Fruit fly (Drosophila melanogaster) whole organism, embryonic: ENCODE data around the gene CG9970.

Experiments
- CG11093 ChIP-seq: fragments of 200-800 bp; sonication (Bioruptor generic); IDR thresholded peaks from 3 replicates; pipeline ENCODE4 v1.3.6; 2022; ENCODE audit warnings: missing biosample characterization, missing genetic modification characterization
- CG11456 ChIP-seq: fragments of 200-800 bp; sonication (Bioruptor generic); IDR thresholded peaks from 3 replicates; pipeline ENCODE4 v1.3.6; 2022; ENCODE audit warnings: missing biosample characterization, missing genetic modification characterization
- CG11504 ChIP-seq: fragments of 200-800 bp; sonication (Bioruptor generic); optimal IDR thresholded peaks from 3 replicates; lab custom pipeline; 2019; ENCODE audit warnings: missing biosample characterization, mild to moderate bottlenecking, missing genetic modification characterization, moderate library complexity
- CG12219 ChIP-seq: fragments of 200-800 bp; sonication (Bioruptor generic); optimal IDR thresholded peaks from 3 replicates; lab custom pipeline; 2018; ENCODE audit warnings: missing biosample characterization, mild to moderate bottlenecking, missing genetic modification characterization
- CG13123 ChIP-seq: fragments of 200-800 bp; sonication (Bioruptor generic); optimal IDR thresholded peaks from 2 replicates; lab custom pipeline; 2016; ENCODE audit warnings: missing biosample characterization, missing genetic modification characterization
- CG13287 ChIP-seq: fragments of 200-800 bp; sonication (Bioruptor generic); IDR thresholded peaks from 2 replicates; pipeline ENCODE4 v1.3.6; 2022; ENCODE audit warnings: missing biosample characterization, missing genetic modification characterization; ENCODE audit not compliant: partially characterized antibody
- CG15011 ChIP-seq: fragments of 200-800 bp; sonication (Bioruptor generic); optimal IDR thresholded peaks from 3 replicates; lab custom pipeline; 2018; ENCODE audit warnings: missing biosample characterization, mild to moderate bottlenecking, missing genetic modification characterization
- CG15514 ChIP-seq: fragments of 200-800 bp; sonication (Bioruptor generic); optimal IDR thresholded peaks from 3 replicates; lab custom pipeline; 2017; ENCODE audit warnings: missing biosample characterization, missing genetic modification characterization, mild to moderate bottlenecking, moderate library complexity, missing genetic modification reagents
- CG1602 ChIP-seq: fragments of 200-800 bp; sonication (Bioruptor generic); optimal IDR thresholded peaks from 3 replicates; lab custom pipeline; 2016; ENCODE audit warnings: missing biosample characterization, missing genetic modification characterization
- CG1647 ChIP-seq: fragments of 200-800 bp; sonication (Bioruptor generic); optimal IDR thresholded peaks from 3 replicates; lab custom pipeline; 2016; ENCODE audit warnings: missing biosample characterization, missing genetic modification characterization
- CG17912 ChIP-seq: fragments of 200-800 bp; sonication (Bioruptor generic); optimal IDR thresholded peaks from 2 replicates; lab custom pipeline; 2018; ENCODE audit warnings: missing biosample characterization, mild to moderate bottlenecking, missing genetic modification characterization
- CG18011 ChIP-seq: fragments of 200-800 bp; sonication (Bioruptor generic); optimal IDR thresholded peaks from 2 replicates; lab custom pipeline; 2017; ENCODE audit warnings: missing biosample characterization, missing genetic modification characterization, mild to moderate bottlenecking, moderate library complexity, missing genotype
- CG2199 ChIP-seq: fragments of 200-800 bp; sonication (Bioruptor generic); IDR thresholded peaks from 3 replicates; pipeline ENCODE4 v1.3.6; 2022; ENCODE audit warnings: missing biosample characterization, missing genetic modification characterization
- CG30431 ChIP-seq: fragments of 200-800 bp; sonication (Bioruptor generic); optimal IDR thresholded peaks from 2 replicates; lab custom pipeline; 2017; ENCODE audit warnings: missing biosample characterization, missing genetic modification characterization
- CG3407 ChIP-seq: fragments of 200-800 bp; sonication (Bioruptor generic); optimal IDR thresholded peaks from 2 replicates; lab custom pipeline; 2018; ENCODE audit warnings: missing biosample characterization, mild to moderate bottlenecking, missing genetic modification characterization
- CG4328 ChIP-seq: fragments of 200-800 bp; sonication (Bioruptor generic); optimal IDR thresholded peaks from 3 replicates; lab custom pipeline; 2017; ENCODE audit warnings: missing biosample characterization, missing genetic modification reagents, missing genetic modification characterization
- CG4854 ChIP-seq: fragments of 200-800 bp; sonication (Bioruptor generic); optimal IDR thresholded peaks from 2 replicates; lab custom pipeline; 2016; ENCODE audit warnings: missing biosample characterization, missing genetic modification characterization, inconsistent platforms
- CG7786 ChIP-seq: fragments of 200-800 bp; sonication (Bioruptor generic); optimal IDR thresholded peaks from 2 replicates; lab custom pipeline; 2016; ENCODE audit warnings: missing biosample characterization, missing genetic modification characterization
- CG7963 ChIP-seq: fragments of 200-800 bp; sonication (Bioruptor generic); IDR thresholded peaks from 3 replicates; pipeline ENCODE4 v1.3.6; 2022; ENCODE audit warnings: missing biosample characterization, missing genetic modification characterization; ENCODE audit not compliant: partially characterized antibody
- CG8089 ChIP-seq: fragments of 200-800 bp; sonication (Bioruptor generic); optimal IDR thresholded peaks from 3 replicates; lab custom pipeline; 2016; ENCODE audit warnings: missing biosample characterization, missing genetic modification characterization
- CG8359 ChIP-seq: fragments of 200-800 bp; sonication (Bioruptor generic); optimal IDR thresholded peaks from 2 replicates; lab custom pipeline; 2017; ENCODE audit warnings: missing biosample characterization, mild to moderate bottlenecking, missing genetic modification characterization, borderline replicate concordance
- CG9437 ChIP-seq: fragments of 200-800 bp; sonication (Bioruptor generic); optimal IDR thresholded peaks from 2 replicates; lab custom pipeline; 2018; ENCODE audit warnings: missing biosample characterization, mild to moderate bottlenecking, missing genetic modification characterization
- CTCF ChIP-seq: fragments of 200-800 bp; sonication (Bioruptor generic); optimal IDR thresholded peaks from 2 replicates; lab custom pipeline; 2017; ENCODE audit warnings: missing biosample characterization, mild to moderate bottlenecking, missing genetic modification characterization, moderate library complexity
- Dll ChIP-seq: fragments of 200-800 bp; sonication (Bioruptor generic); IDR thresholded peaks from 4 replicates; pipeline ENCODE4 v1.3.6; 2022; ENCODE audit warnings: missing biosample characterization, missing genetic modification characterization; ENCODE audit not compliant: partially characterized antibody
- Dp ChIP-seq: fragments of 200-800 bp; sonication (Bioruptor generic); optimal IDR thresholded peaks from 2 replicates; lab custom pipeline; 2018; ENCODE audit warnings: missing biosample characterization, mild to moderate bottlenecking, missing genetic modification characterization, moderate library complexity
- Ets65A ChIP-seq: fragments of 200-800 bp; sonication (Bioruptor generic); peaks from one replicate; lab custom pipeline; 2016; ENCODE audit warnings: missing biosample characterization, missing genetic modification characterization
- Fer2 ChIP-seq: fragments of 200-800 bp; sonication (Bioruptor generic); optimal IDR thresholded peaks from 2 replicates; lab custom pipeline; 2018; ENCODE audit warnings: missing biosample characterization, mild to moderate bottlenecking, missing genetic modification characterization, moderate library complexity
- H15 ChIP-seq: fragments of 200-800 bp; sonication (Bioruptor generic); IDR thresholded peaks from 3 replicates; pipeline ENCODE4 v1.3.6; 2022; ENCODE audit warnings: missing biosample characterization, missing genetic modification characterization
- Sox102F ChIP-seq: fragments of 200-800 bp; sonication (Bioruptor generic); optimal IDR thresholded peaks from 2 replicates; lab custom pipeline; 2018; ENCODE audit warnings: missing biosample characterization, mild to moderate bottlenecking, missing genetic modification characterization, moderate library complexity
- Stat92E ChIP-seq, 3 experiments: fragments of >200 bp in 2 of 3; fragments of 200-800 bp in 1 of 3; sonication (Bioruptor generic) in 1 of 3; optimal IDR thresholded peaks; 2 replicates each; lab custom pipeline; 2017 to 2019; ENCODE audit warnings: missing biosample characterization in 3 of 3, missing genetic modification characterization in 3 of 3, mild to moderate bottlenecking in 1 of 3, moderate library complexity in 1 of 3
- Xrp1 ChIP-seq: fragments of 200-800 bp; sonication (Bioruptor generic); IDR thresholded peaks from 2 replicates; pipeline ENCODE4 v1.3.6; 2022; ENCODE audit warnings: missing biosample characterization, missing genetic modification characterization
- ac ChIP-seq: fragments of 200-800 bp; sonication (Bioruptor generic); optimal IDR thresholded peaks from 3 replicates; lab custom pipeline; 2017; ENCODE audit warnings: missing biosample characterization, mild to moderate bottlenecking, missing genetic modification characterization
- al ChIP-seq: fragments of 200-800 bp; sonication (Bioruptor generic); IDR thresholded peaks from 2 replicates; pipeline ENCODE4 v1.3.6; 2022; ENCODE audit warnings: missing biosample characterization, missing genetic modification characterization
- chinmo ChIP-seq: fragments of 200-800 bp; sonication (Bioruptor generic); IDR thresholded peaks from 4 replicates; pipeline ENCODE4 v1.3.6; 2022; ENCODE audit warnings: missing biosample characterization, missing genetic modification characterization; ENCODE audit not compliant: partially characterized antibody
- crc ChIP-seq: fragments of 200-800 bp; sonication (Bioruptor generic); optimal IDR thresholded peaks from 2 replicates; lab custom pipeline; 2016; ENCODE audit warnings: missing biosample characterization, missing genetic modification characterization
- danr ChIP-seq: fragments of 200-800 bp; sonication (Bioruptor generic); IDR thresholded peaks from 2 replicates; pipeline ENCODE4 v1.3.6; 2022; ENCODE audit warnings: missing biosample characterization, missing genetic modification characterization
- ftz-f1 ChIP-seq: fragments of 200-800 bp; sonication (Bioruptor generic); optimal IDR thresholded peaks from 2 replicates; lab custom pipeline; 2016; ENCODE audit warnings: missing biosample characterization, missing genetic modification characterization
- gcm ChIP-seq: fragments of 200-800 bp; sonication (Bioruptor generic); optimal IDR thresholded peaks from 2 replicates; lab custom pipeline; 2019; ENCODE audit warnings: missing biosample characterization, mild to moderate bottlenecking, missing genetic modification characterization, moderate library complexity
- hb ChIP-seq: fragments of 200-800 bp; sonication (Bioruptor generic); IDR thresholded peaks from 3 replicates; pipeline ENCODE4 v1.3.6; 2022; ENCODE audit warnings: missing biosample characterization, missing genetic modification characterization; ENCODE audit not compliant: partially characterized antibody
- insv ChIP-seq, 2 experiments: fragments of 200-800 bp; sonication (Bioruptor generic); optimal IDR thresholded peaks; 3 replicates each; lab custom pipeline; 2016 to 2018; ENCODE audit warnings: missing biosample characterization in 2 of 2, missing genetic modification characterization in 2 of 2
- kah ChIP-seq: fragments of 200-800 bp; sonication (Bioruptor generic); optimal IDR thresholded peaks from 2 replicates; lab custom pipeline; 2018; ENCODE audit warnings: missing biosample characterization, mild to moderate bottlenecking, missing genetic modification characterization
- lov ChIP-seq, 2 experiments: fragments of 200-800 bp in 1 of 2; fragments of >200 bp in 1 of 2; sonication (Bioruptor generic) in 1 of 2; IDR thresholded peaks in 1 of 2; optimal IDR thresholded peaks in 1 of 2; 2 replicates in 1 of 2; 3 replicates in 1 of 2; pipeline versions ENCODE4 v1.3.6 to Lab custom; 2017 to 2022; ENCODE audit warnings: missing biosample characterization in 1 of 2, missing genetic modification characterization in 1 of 2
- nerfin-1 ChIP-seq: fragments of 200-800 bp; sonication (Bioruptor generic); optimal IDR thresholded peaks from 3 replicates; lab custom pipeline; 2019; ENCODE audit warnings: missing biosample characterization, mild to moderate bottlenecking, missing genetic modification characterization, moderate library complexity
- peb ChIP-seq: fragments of 200-800 bp; sonication (Bioruptor generic); IDR thresholded peaks from 2 replicates; pipeline ENCODE4 v1.3.6; 2022; ENCODE audit warnings: missing biosample characterization, missing genetic modification characterization
- sens-2 ChIP-seq: fragments of 200-800 bp; sonication (Bioruptor generic); IDR thresholded peaks from 2 replicates; pipeline ENCODE4 v1.3.6; 2022; ENCODE audit warnings: missing biosample characterization, missing genetic modification characterization
- stwl ChIP-seq: fragments of 200-800 bp; sonication (Bioruptor generic); optimal IDR thresholded peaks from 3 replicates; lab custom pipeline; 2018; ENCODE audit warnings: missing biosample characterization, mild to moderate bottlenecking, missing genetic modification characterization, moderate library complexity
- toy ChIP-seq: fragments of 200-800 bp; sonication (Bioruptor generic); IDR thresholded peaks from 2 replicates; pipeline ENCODE4 v1.3.6; 2022; ENCODE audit warnings: missing biosample characterization, missing genetic modification characterization

The CG9970 gene

dm6 chr3L:2894750-2895149 lies 21.7 kb downstream of the CG9970 start, which contains the start of gene Shab (continued):
- TF ChIP-seq Fer2 (no peak), peb (GFP tag; lab: Robert Waterston, UW) (no peak), CG13287 (peak; percentile 29; the same call in 1 of the 2 replicates), CG15011 (GFP tag; lab: Kevin White, UChicago) (no peak), al (GFP tag; lab: Robert Waterston, UW) (0 out of 2 replicates have a peak, but pooled peaks have one; percentile 26), crc (no peak), CG7786 (GFP tag; lab: Kevin White, UChicago) (no peak), Xrp1 (GFP tag; lab: Robert Waterston, UW) (0 out of 2 replicates have a peak, but pooled peaks have one; percentile 20), CG15514 (GFP tag; lab: Kevin White, UChicago) (peak; percentile 34), insv (GFP tag; optimal IDR thresholded peaks at IDR 0.05; lab: Kevin White, UChicago) (no peak), nerfin-1 (no peak), CG13123 (GFP tag; lab: Kevin White, UChicago) (no peak), H15 (GFP tag; lab: Robert Waterston, UW) (no peak), CG4854 (no peak), kah (GFP tag; lab: Kevin White, UChicago) (no peak), CG11456 (GFP tag; lab: Robert Waterston, UW) (peak; percentile 74; the same call in 2 of the 3 replicates), Stat92E (GFP tag; optimal IDR thresholded peaks at IDR 0.05; lab: Kevin White, UChicago) (no peak), CG3407 (GFP tag; lab: Kevin White, UChicago) (no peak), hb (GFP tag; lab: Robert Waterston, UW) (no peak), danr (GFP tag; lab: Robert Waterston, UW) (no peak), ac (no peak)
- TF ChIP-seq, all 482 proteins: peak for 121

dm6 chr3L:2893846-2894511 lies 22.5 kb downstream of the CG9970 start:
- TF ChIP-seq CG30431 (no peak), CG9437 (GFP tag; lab: Kevin White, UChicago) (peak; percentile 38), Dp (GFP tag; lab: Kevin White, UChicago) (no peak), CG8359 (GFP tag; lab: Kevin White, UChicago) (peak; percentile 100), CG1602 (GFP tag; lab: Kevin White, UChicago) (no peak), Dll (GFP tag; lab: Robert Waterston, UW) (no peak), toy (GFP tag; lab: Robert Waterston, UW) (no peak), CG7963 (no peak), gcm (GFP tag; lab: Kevin White, UChicago) (no peak), CG18011 (GFP tag; lab: Kevin White, UChicago) (peak; percentile 95), CG8089 (GFP tag; lab: Kevin White, UChicago) (no peak), stwl (tag; lab: Kevin White, UChicago) (peak; percentile 92), CG12219 (GFP tag; lab: Kevin White, UChicago) (no peak), CG4328 (GFP tag; lab: Kevin White, UChicago) (no peak), Ets65A (GFP tag; lab: Kevin White, UChicago) (peak; percentile 27), Sox102F (GFP tag; lab: Kevin White, UChicago) (peak; percentile 12), CG11504 (tag; lab: Kevin White, UChicago) (peak; percentile 9), CG17912 (GFP tag; lab: Kevin White, UChicago) (no peak), ftz-f1 (no peak), CG1647 (GFP tag; lab: Kevin White, UChicago) (no peak), CG11093 (no peak), CG13287 (no peak), lov (optimal IDR thresholded peaks at IDR 0.05; lab: Kevin White, UChicago) (no peak), lov (GFP tag; IDR thresholded peaks at IDR 0.05; lab: Robert Waterston, UW) (no peak), sens-2 (no peak), CTCF (GFP tag; lab: Kevin White, UChicago) (peak; percentile 23), chinmo (GFP tag; lab: Robert Waterston, UW) (0 out of 4 replicates have a peak, but pooled peaks have one; percentile 30), CG2199 (peak; percentile 26; the same call in 1 of the 3 replicates)
